Worm (Caenorhabditis elegans) whole organism, L4 larva: Measurements from ENCODE around the gene srw-86.

Source experiments
- ama-1 ChIP-seq: fragments of 150-350 bp; optimal IDR thresholded peaks from 2 replicates; lab custom pipeline; 2014; ENCODE audit warnings: inconsistent platforms, mixed read lengths
- hif-1 ChIP-seq, 2 experiments: sonication (generic microtip); optimal IDR thresholded peaks; 2 replicates each; lab custom pipeline; 2016 to 2017; ENCODE audit warnings: missing compliant biosample characterization in 2 of 2, missing genetic modification characterization in 2 of 2, missing genetic modification reagents in 2 of 2, missing genotype in 2 of 2, mild to moderate bottlenecking in 1 of 2
- mep-1 ChIP-seq: fragments of 150-350 bp; sonication (generic microtip); optimal IDR thresholded peaks from 3 replicates; lab custom pipeline; 2014; ENCODE audit warnings: missing biosample characterization, missing genetic modification characterization
- nhr-102 ChIP-seq: sonication (generic microtip); optimal IDR thresholded peaks from 2 replicates; lab custom pipeline; 2016; ENCODE audit warnings: mild to moderate bottlenecking, missing genetic modification characterization, moderate library complexity, missing compliant biosample characterization
- nhr-25 ChIP-seq: sonication (generic microtip); optimal IDR thresholded peaks from 2 replicates; lab custom pipeline; 2017; ENCODE audit warnings: missing genetic modification characterization, mild to moderate bottlenecking, missing compliant biosample characterization, antibody characterized with exemption, moderate library complexity, borderline replicate concordance; ENCODE audit not compliant: insufficient read depth
- skn-1 ChIP-seq: fragments of 150-350 bp; optimal IDR thresholded peaks from 2 replicates; lab custom pipeline; 2014; ENCODE audit warnings: missing biosample characterization, missing genetic modification characterization
- snpc-4 ChIP-seq: fragments of 150-350 bp; optimal IDR thresholded peaks from 2 replicates; lab custom pipeline; 2014; ENCODE audit warnings: missing biosample characterization, missing genetic modification characterization
- zag-1 ChIP-seq: fragments of 150-350 bp; optimal IDR thresholded peaks from 2 replicates; lab custom pipeline; 2014; ENCODE audit warnings: missing biosample characterization, missing genetic modification characterization

DNA sequence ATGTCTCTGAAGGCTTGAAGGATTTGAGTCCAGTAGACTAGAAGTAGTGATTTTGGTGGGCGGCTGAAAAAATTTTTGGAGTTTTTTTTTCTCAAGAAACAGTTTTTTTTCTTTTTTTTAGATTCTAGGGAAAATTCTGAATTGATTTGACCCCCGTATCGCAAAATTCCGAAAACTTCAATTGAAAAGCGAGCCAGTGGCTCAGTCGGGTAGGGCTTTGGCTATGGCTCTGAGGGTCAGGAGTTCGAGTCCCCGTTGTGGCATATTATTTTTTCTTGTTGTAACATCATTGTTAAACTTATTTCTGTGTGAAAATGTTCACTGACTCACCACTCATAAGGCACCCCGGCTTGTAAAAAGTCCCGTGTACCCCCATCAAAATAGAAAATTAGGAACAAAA lies 2.1 kb downstream of the srw-86 start:
- TF ChIP-seq zag-1 (no peak), skn-1 (tag; lab: Kevin White, UChicago) (no peak), hif-1 (tag; optimal IDR thresholded peaks at IDR 0.05; lab: Kevin White, UChicago) (no peak), snpc-4 (tag; lab: Kevin White, UChicago) (no peak), ama-1 (lab: Kevin White, UChicago) (no peak), nhr-102 (no peak), nhr-25 (tag; lab: Kevin White, UChicago) (no peak), mep-1 (tag; lab: Kevin White, UChicago) (no peak)
